Worm (Caenorhabditis elegans): ENCODE measurements around the gene F25E5.1.

- no peak for TF ChIP-seq Y48G9A.11 (GFP tag; IDR thresholded peaks at IDR 0.05)
- TF ChIP-seq snpc-4 (tag; optimal IDR thresholded peaks at IDR 0.05), result no peak
- TF ChIP-seq nhr-11 (tag; optimal IDR thresholded peaks at IDR 0.05), result no peak
- no peak for TF ChIP-seq nhr-237 (tag; optimal IDR thresholded peaks at IDR 0.05)
- TF ChIP-seq lin-1 (GFP tag; IDR thresholded peaks at IDR 0.05), result no peak
- TF ChIP-seq nhr-28 (tag; optimal IDR thresholded peaks at IDR 0.05), result no peak
- TF ChIP-seq pqm-1 (tag; optimal IDR thresholded peaks at IDR 0.05), result no peak
- TF ChIP-seq lin-13 (GFP tag; optimal IDR thresholded peaks at IDR 0.05), result no peak
These were observed 4.8 kb upstream of the F25E5.1 start, which contains the start of gene srh-92 for ce11 chrV:7460898-7461297.
